Worm (Caenorhabditis elegans) whole organism, dauer: ENCODE measurements around the gene nlg-1.

Experiments
- unc-62 ChIP-seq: sonication (generic microtip); optimal IDR thresholded peaks from 2 replicates; lab custom pipeline; 2017; ENCODE audit warnings: missing biosample characterization, missing genetic modification reagents, missing genetic modification characterization

nlg-1 gene

ce11 chrX:13646798-13647197, 15.8 kb upstream of the nlg-1 start, which contains the start of gene acr-9:
Gene acr-9, minus strand, starts transcription at chrX:13646898.
- TF ChIP-seq unc-62 (GFP tag; lab: Kevin White, UChicago), result no peak

ce11 chrX:13644884-13645283, 13.9 kb upstream of the nlg-1 start:
- no peak for TF ChIP-seq unc-62 (GFP tag; lab: Kevin White, UChicago)

DNA sequence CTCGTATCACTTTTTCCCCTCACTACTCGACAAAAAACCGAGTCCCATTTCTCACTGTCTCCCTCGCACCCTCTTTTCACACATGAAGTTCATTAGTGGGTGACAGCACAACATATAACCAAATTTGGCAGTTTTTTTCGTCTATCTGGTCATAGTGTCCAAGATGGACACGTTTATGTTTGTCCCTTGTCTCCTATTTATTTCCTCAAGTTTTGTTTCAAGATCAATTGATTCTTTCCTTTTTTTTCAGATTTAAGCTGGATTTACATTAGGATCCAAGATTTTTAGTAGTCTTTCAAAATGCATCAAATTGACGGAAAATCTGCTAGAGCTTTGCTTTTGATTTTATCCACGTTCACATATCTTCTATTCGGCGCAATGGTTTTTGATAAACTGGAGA, 8.6 kb upstream of the nlg-1 start, which contains the start of gene twk-20:
twk-20 (plus strand) TSS at position 301 of the 400 bp plus-strand sequence.
- no peak for TF ChIP-seq unc-62 (GFP tag; lab: Kevin White, UChicago)

DNA sequence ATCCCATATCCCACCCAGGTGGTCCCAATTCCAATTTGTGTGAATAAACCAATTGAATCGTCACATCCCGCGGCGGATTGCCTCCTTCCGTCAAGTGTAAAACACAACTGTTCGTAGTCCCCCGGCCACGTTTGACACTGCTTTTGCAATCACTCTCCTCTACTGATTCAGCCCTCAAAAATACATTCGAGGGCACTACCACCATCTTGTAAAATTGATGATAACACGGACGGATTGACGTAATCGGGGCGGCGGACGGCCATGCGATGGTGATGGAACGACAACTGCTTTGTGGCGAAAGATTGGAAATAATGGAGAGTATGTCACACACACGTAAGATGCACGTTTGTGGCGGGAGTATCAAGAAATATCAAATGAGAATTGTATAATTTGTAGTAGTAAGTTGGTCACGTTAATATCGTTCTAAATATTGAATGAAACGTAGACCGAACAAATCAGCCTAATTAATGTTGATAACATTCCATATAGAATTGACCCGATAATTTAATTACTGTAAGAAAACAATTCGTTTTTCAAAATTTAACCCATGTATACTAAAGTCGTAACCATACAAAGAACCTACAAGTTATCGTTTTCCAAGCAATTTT, 7.5 kb upstream of the nlg-1 start:
- TF ChIP-seq unc-62 (GFP tag; lab: Kevin White, UChicago), result no peak

- no peak for TF ChIP-seq unc-62 (GFP tag; lab: Kevin White, UChicago)
Observed at ce11 chrX:13637526-13637925, 6.6 kb upstream of the nlg-1 start.

DNA sequence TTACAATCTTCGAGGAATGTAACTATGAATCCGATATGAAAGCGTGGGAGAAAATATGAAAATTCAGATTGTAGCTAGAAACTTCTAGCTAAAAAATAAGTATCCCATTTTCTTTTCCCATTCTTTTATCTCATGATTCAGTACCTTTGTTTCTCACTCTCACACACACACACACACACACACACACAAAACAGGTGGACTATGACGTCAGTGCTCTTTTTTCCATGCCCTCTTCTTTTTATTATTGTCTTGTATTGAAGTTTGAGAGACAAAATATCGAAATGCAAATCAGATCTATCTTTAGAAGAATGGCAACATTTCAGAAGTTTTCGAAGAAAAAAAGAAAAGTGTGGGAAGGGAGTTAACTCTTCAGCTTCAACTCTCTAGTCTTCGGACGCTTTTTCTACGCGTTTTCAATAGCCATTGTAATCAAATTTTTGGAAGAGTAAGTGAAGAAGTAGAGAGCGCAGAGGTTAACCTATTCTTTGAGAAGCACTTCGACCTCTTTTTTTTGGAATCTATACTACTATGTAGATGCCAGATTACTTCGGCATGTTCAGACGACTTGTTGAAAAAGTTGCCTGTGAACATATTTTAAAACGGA, 3.0 kb upstream of the nlg-1 start:
- TF ChIP-seq unc-62 (GFP tag; lab: Kevin White, UChicago), result no peak

DNA sequence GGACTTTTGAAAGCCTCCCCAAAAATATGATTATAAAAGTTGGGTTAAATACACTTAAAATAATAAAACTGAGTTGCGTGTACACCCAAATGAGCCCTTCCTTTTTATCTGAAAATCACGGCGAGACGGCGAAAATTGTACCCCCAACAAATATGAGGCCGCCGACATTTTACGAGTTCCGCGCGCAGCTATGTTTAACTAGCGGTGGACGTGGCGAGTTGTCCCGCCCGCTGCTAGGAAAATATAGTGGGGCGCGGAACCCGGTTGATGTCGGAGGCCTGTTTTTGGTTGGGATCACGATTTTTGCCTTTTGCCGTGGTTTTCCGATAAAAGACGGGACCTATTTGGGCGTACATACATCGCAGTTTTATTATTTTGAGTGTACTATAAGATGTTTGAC, 2.1 kb upstream of the nlg-1 start:
- no peak for TF ChIP-seq unc-62 (GFP tag; lab: Kevin White, UChicago)

- no peak for TF ChIP-seq unc-62 (GFP tag; lab: Kevin White, UChicago)
Observed at ce11 chrX:13632245-13632644, 1.3 kb upstream of the nlg-1 start.

DNA sequence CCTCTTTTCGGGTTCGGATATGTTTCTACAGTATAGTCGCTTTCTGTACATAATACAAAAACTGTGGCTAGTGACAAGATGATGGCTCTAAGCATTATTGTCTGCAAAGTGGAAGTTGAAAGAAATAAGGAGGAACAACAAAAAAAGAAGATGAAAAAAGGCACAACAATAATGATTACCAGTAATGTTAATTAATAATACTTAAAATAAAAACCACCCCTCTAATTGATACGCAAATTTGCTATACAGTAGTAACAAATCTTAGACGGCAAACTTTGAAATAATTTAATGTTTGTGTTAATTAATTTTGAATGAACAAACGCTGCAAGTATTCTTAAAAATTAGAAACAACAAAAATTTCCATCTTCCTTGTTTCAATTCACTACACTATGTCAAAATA, 9.3 kb downstream of the nlg-1 start, which contains the start of gene Y12A6A.1:
Y12A6A.1 (minus strand) TSS at position 101 of the 400 bp plus-strand sequence.
- TF ChIP-seq unc-62 (GFP tag; lab: Kevin White, UChicago), result no peak

DNA sequence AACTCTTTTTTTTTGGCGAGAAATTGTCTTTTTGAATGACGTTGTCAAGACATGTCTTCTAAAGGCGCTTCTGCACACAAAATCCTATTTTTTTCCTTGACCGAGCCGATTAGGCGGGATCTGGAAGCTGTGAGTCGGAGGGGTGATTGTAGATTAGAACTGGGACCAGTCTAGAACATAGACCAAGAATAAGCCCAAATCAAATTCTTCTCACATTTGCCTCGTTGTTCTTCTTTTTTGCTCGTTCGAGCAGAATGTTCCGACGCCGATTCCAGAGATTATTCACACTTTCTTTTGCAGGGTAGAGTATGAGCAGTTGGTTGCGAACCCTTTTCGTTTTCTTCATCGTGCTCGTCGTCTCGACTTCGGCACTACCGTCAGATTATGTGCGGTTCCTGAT, 12.4 kb downstream of the nlg-1 start, which contains the start of gene nlp-53:
nlp-53 (plus strand) TSS at position 301 of the 400 bp plus-strand sequence.
- TF ChIP-seq unc-62 (GFP tag; lab: Kevin White, UChicago), result no peak

DNA sequence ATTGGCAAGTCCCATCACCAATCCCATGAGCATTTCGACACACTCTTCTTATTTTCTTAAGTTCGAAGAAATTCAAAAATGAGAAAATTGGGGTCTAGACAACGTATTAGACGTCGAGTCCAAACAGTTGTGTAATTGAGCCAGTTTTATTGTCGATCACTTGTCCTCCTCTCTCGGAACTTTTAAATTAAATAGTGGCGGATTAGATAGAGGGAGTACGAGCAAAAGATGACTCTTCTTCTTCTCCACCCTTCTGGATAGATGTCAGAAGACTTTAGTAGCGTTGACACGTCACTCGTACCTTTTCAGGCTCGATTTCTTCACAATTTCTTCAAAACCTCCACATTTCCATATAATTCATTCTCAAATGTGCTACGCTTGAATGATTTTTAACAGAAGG, 15.8 kb downstream of the nlg-1 start:
- no peak for TF ChIP-seq unc-62 (GFP tag; lab: Kevin White, UChicago)

- no peak for TF ChIP-seq unc-62 (GFP tag; lab: Kevin White, UChicago)
Observed at ce11 chrX:13610040-13610439, 20.9 kb downstream of the nlg-1 start.

- no peak for TF ChIP-seq unc-62 (GFP tag; lab: Kevin White, UChicago)
Observed at ce11 chrX:13605854-13606253, 25.1 kb downstream of the nlg-1 start.

DNA sequence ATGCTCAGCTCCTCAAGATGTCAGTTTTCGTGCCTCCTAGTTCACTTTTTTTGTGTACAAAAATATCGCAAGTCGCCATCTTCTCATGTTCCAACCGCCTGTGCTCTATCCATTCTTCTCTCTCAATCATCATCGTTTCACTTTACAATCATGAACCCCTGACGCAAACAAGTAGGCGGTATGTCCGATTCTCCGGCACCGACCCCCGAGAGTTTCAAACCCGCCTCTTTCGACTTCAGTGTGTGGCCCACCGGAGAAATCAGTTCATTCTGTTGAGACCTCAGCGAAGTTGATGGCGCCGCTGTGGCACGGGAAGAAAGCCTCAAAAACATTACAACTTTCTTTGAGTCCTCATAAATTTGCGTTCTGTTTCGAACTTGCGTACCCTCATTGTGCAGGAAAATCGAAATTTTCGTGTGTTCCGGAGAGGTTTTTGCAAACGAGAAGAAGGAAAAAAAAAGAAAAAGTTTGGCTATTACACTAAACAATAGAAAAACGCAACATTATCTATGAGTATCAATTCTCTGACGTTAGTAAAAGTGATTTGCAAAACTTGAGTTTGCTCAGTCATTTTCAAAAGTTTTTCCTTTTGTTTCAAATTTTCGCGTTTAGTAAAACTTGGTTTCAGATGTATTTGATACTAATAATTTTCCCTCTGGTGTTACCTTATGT, 25.9 kb downstream of the nlg-1 start, which contains the start of gene F54B11.9:
F54B11.9 (plus strand) TSS at position 622 of the 672 bp plus-strand sequence.
- no peak for TF ChIP-seq unc-62 (GFP tag; lab: Kevin White, UChicago)

DNA sequence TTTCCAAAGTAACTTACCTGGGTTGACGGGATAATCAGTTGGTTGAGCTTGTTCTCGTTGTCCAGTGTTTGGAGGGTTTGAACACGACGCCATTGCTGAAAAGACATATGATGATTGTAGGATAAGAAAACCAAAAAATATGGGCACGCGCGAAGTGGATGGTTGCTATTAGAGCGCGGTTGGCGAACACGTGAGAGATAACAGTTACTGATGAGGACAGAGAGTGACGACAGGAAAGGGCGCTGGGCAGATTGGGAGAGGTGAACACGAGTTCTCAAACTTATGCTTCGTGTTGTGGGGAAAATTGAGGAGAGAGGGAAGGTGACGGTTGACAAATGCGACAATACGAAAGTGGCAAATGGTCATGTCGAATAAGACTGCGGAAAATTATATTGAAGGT, 27.1 kb downstream of the nlg-1 start, which contains the start of gene F54B11.8:
F54B11.8 (minus strand) TSS at position 101 of the 400 bp plus-strand sequence.
- TF ChIP-seq unc-62 (GFP tag; lab: Kevin White, UChicago), result no peak

- no peak for TF ChIP-seq unc-62 (GFP tag; lab: Kevin White, UChicago)
Observed at ce11 chrX:13600136-13600535, 30.8 kb downstream of the nlg-1 start, which contains the start of gene F54B11.7. Gene F54B11.7, plus strand, starts transcription at chrX:13600436.
